Fruit fly (Drosophila melanogaster): ENCODE measurements around the gene CG9368.

The CG9368 gene

DNA sequence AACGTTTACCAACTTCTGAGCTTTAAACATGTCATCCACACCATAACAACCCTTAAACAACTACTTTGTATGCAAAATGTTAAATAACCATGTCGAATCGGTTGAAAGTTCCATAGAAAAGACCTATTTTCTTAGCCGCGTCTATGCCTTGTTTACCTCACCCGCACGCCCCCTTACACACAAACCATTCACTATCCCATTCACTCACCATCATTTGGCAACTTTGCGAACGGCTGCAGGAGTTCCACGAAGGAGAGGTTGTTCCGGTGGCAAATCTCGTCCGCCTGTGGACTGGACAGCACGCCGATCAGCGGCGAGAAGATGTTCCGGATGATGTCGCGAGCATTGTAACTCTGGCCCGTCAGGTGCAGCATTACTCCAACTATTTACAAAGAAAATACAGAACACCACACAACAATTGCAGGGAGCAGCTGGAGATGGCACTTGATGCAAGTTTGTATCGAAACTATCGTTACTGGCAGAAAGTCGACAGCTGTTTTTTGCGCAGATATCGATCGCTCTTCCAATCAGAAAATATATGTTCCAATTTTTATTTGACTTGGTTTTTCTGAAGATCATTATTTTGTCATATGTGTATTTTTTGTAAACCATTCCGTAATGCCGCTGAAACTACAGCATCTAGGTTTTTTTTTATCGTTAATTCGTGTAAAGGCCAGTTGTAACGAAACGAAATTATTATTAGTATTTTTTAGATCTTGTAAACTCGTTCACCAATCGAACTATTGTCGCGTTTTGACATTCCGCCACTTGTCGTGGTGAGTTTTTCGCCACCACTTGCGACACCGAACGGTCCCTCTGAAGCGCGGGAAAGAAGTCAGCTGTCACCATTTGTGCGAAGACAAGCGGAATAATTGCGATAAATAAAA, 16.9 kb downstream of the CG9368 start, which contains the start of gene asf1 (continued):
- TF ChIP-seq slou (GFP tag; optimal IDR thresholded peaks at IDR 0.05), result no peak
- TF ChIP-seq CG7839 (tag; optimal IDR thresholded peaks at IDR 0.05), result no peak
- TF ChIP-seq CG12769 (tag; optimal IDR thresholded peaks at IDR 0.05), result no peak
- peak; percentile 51 for TF ChIP-seq Hmr (GFP tag; optimal IDR thresholded peaks at IDR 0.05)
- no peak for TF ChIP-seq D19B (GFP tag; optimal IDR thresholded peaks at IDR 0.05)
- TF ChIP-seq CHES-1-like (GFP tag; optimal IDR thresholded peaks at IDR 0.05), result peak; percentile 68
- no peak for TF ChIP-seq CG18011 (GFP tag; optimal IDR thresholded peaks at IDR 0.05)
- peak; percentile 39 for TF ChIP-seq Hsf (GFP tag; optimal IDR thresholded peaks at IDR 0.05)
- no peak for TF ChIP-seq bowl (GFP tag; IDR thresholded peaks at IDR 0.05)
- TF ChIP-seq toy (GFP tag; IDR thresholded peaks at IDR 0.05), result no peak
- TF ChIP-seq Side (GFP tag; optimal IDR thresholded peaks at IDR 0.05), result no peak
- no peak for TF ChIP-seq tio (GFP tag; optimal IDR thresholded peaks at IDR 0.05)
- no peak for TF ChIP-seq Gug (GFP tag; IDR thresholded peaks at IDR 0.05)
- TF ChIP-seq lbe (GFP tag; optimal IDR thresholded peaks at IDR 0.05), result no peak
- no peak for TF ChIP-seq CG31365 (tag; optimal IDR thresholded peaks at IDR 0.05)
- no peak for TF ChIP-seq croc (GFP tag; conservative IDR thresholded peaks at IDR 0.05)
- no peak for TF ChIP-seq da (GFP tag; optimal IDR thresholded peaks at IDR 0.05)
- no peak for TF ChIP-seq CG4404 (GFP tag; IDR thresholded peaks at IDR 0.05)
- peak; percentile 89 for TF ChIP-seq Sin3A (optimal IDR thresholded peaks at IDR 0.05)
- TF ChIP-seq CTCF (GFP tag; optimal IDR thresholded peaks at IDR 0.05), result peak; percentile 51
- TF ChIP-seq zen (tag; optimal IDR thresholded peaks at IDR 0.05), result peak; percentile 2
- TF ChIP-seq ems (GFP tag; optimal IDR thresholded peaks at IDR 0.05), result no peak
- no peak for TF ChIP-seq CG1647 (GFP tag; optimal IDR thresholded peaks at IDR 0.05)
- TF ChIP-seq HLH54F (GFP tag; optimal IDR thresholded peaks at IDR 0.05), result peak; percentile 17
- peak; percentile 6 for TF ChIP-seq disco-r (GFP tag; optimal IDR thresholded peaks at IDR 0.05)
- TF ChIP-seq CoRest (tag; optimal IDR thresholded peaks at IDR 0.05), result peak; percentile 31
- no peak for TF ChIP-seq odd (GFP tag; optimal IDR thresholded peaks at IDR 0.05)
- no peak for TF ChIP-seq Ada2b (GFP tag; IDR thresholded peaks at IDR 0.05)
- peak; percentile 12 for TF ChIP-seq Myb (GFP tag; optimal IDR thresholded peaks at IDR 0.05)
- no peak for TF ChIP-seq sd (tag; optimal IDR thresholded peaks at IDR 0.05)
- peak; percentile 29 for TF ChIP-seq mam (GFP tag; optimal IDR thresholded peaks at IDR 0.05)
- TF ChIP-seq CG9876 (GFP tag; optimal IDR thresholded peaks at IDR 0.05), result no peak
- peak; percentile 15 for TF ChIP-seq CG13624 (GFP tag; optimal IDR thresholded peaks at IDR 0.05)
- TF ChIP-seq CkIIα-i1 (GFP tag; IDR thresholded peaks at IDR 0.05), result no peak
- no peak for TF ChIP-seq ara (GFP tag; IDR thresholded peaks at IDR 0.05)
- peak; percentile 2 for TF ChIP-seq bab2 (GFP tag; optimal IDR thresholded peaks at IDR 0.05)
- no peak for TF ChIP-seq Mrtf (GFP tag; IDR thresholded peaks at IDR 0.05)
- no peak for TF ChIP-seq Dad (GFP tag; optimal IDR thresholded peaks at IDR 0.05)
- TF ChIP-seq Atf3 (GFP tag; optimal IDR thresholded peaks at IDR 0.05), result no peak
- 0 out of 3 replicates have a peak, but pooled peaks have one; percentile 30 for TF ChIP-seq CG11456 (GFP tag; IDR thresholded peaks at IDR 0.05)
- no peak for TF ChIP-seq GATAe (GFP tag; conservative IDR thresholded peaks at IDR 0.05)
- TF ChIP-seq sug (tag; optimal IDR thresholded peaks at IDR 0.05), result no peak
- TF ChIP-seq tna (GFP tag; IDR thresholded peaks at IDR 0.05; ENCODE audit: partially characterized antibody), result peak; percentile 49; the same call in 1 of the 2 replicates
- peak; percentile 67 for TF ChIP-seq Doc3 (GFP tag; IDR thresholded peaks at IDR 0.05; ENCODE audit: partially characterized antibody)
- TF ChIP-seq CG32772 (GFP tag; IDR thresholded peaks at IDR 0.05), result no peak
- no peak for TF ChIP-seq CG15011 (GFP tag; optimal IDR thresholded peaks at IDR 0.05)
- no peak for TF ChIP-seq CG13123 (GFP tag; optimal IDR thresholded peaks at IDR 0.05)
- no peak for TF ChIP-seq ERR (GFP tag; optimal IDR thresholded peaks at IDR 0.05)
- TF ChIP-seq prd (optimal IDR thresholded peaks at IDR 0.05), result no peak
- no peak for TF ChIP-seq prd (GFP tag; IDR thresholded peaks at IDR 0.05)
- no peak for TF ChIP-seq bsh (GFP tag; optimal IDR thresholded peaks at IDR 0.05)
